Worm (Caenorhabditis elegans) whole organism, L1 larva: ENCODE data around the gene acl-13.

Source experiments
- lin-39 ChIP-seq: fragments of 150-350 bp; optimal IDR thresholded peaks from 2 replicates; lab custom pipeline; 2014; ENCODE audit warnings: missing biosample characterization, missing genetic modification reagents, missing genetic modification characterization
- sptf-1 ChIP-seq: fragments of 150-350 bp; optimal IDR thresholded peaks from 2 replicates; lab custom pipeline; 2014; ENCODE audit warnings: missing biosample characterization, missing genetic modification characterization
- tbx-2 ChIP-seq: sonication (generic microtip); optimal IDR thresholded peaks from 2 replicates; lab custom pipeline; 2016; ENCODE audit warnings: missing genetic modification characterization, missing compliant biosample characterization

DNA sequence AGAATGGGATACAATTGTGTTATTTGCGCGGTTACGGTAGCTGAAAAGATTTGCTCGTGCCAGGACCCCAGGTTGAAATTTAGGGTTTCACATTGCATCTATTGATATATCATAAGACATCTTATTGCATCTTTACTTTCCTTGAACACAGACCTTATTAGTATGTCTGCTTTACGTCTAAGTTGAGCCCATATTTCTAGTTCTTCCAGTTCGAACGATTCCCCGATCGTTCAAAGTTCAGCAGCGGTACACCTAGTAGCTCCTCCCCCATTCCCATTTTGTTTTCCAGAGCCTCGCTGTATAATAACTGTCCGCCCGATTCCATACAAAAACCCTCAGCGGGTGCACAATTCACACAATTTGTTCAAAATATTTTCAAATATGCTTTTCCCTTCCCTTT, 31.4 kb downstream of the acl-13 start, which contains the start of gene C25G4.17:
- no peak for TF ChIP-seq lin-39 (tag; lab: Kevin White, UChicago)
- no peak for TF ChIP-seq sptf-1 (tag; lab: Kevin White, UChicago)
- no peak for TF ChIP-seq tbx-2 (tag; lab: Kevin White, UChicago)
